Fruit fly (Drosophila melanogaster) whole organism, wandering third instar larva: Measurements from ENCODE around the gene CG4213.

Experiments used
- Jra ChIP-seq: sonication (Bioruptor generic); optimal IDR thresholded peaks from 2 replicates; lab custom pipeline; 2016; ENCODE audit warnings: missing biosample characterization, missing genetic modification characterization
- fru ChIP-seq: fragments of 200-800 bp; sonication (Bioruptor generic); optimal IDR thresholded peaks from 3 replicates; lab custom pipeline; 2016; ENCODE audit warnings: missing biosample characterization, mild to moderate bottlenecking, missing genetic modification characterization
- h ChIP-seq: fragments of 200-800 bp; sonication (Bioruptor generic); optimal IDR thresholded peaks from 3 replicates; lab custom pipeline; 2016; ENCODE audit warnings: missing biosample characterization, mild to moderate bottlenecking, missing genetic modification characterization

- TF ChIP-seq fru (no peak), Jra (GFP tag; lab: Kevin White, UChicago) (no peak), h (GFP tag; lab: Kevin White, UChicago) (no peak)
These were observed 45.8 kb downstream of the CG4213 start for dm6 chr2L:356234-356633.
